Worm (Caenorhabditis elegans) whole organism, L1 larva: Measurements from ENCODE around the gene spat-1.

ENCODE experiments used
- F16B12.6 ChIP-seq: fragments of 150-350 bp; optimal IDR thresholded peaks from 2 replicates; lab custom pipeline; 2014; ENCODE audit warnings: missing biosample characterization, missing genetic modification characterization
- dpl-1 ChIP-seq, 3 experiments: fragments of 150-350 bp in 2 of 3; sonication (generic microtip) in 1 of 3; optimal IDR thresholded peaks; 2 replicates each; lab custom pipeline; 2014 to 2017; ENCODE audit warnings: missing biosample characterization in 3 of 3, missing genetic modification characterization in 3 of 3, missing genetic modification reagents in 3 of 3
- efl-1 ChIP-seq, 4 experiments: fragments of 150-350 bp; optimal IDR thresholded peaks in 3 of 4; peaks in 1 of 4; 1 replicate in 1 of 4; 2 replicates in 3 of 4; lab custom pipeline; 2014; ENCODE audit warnings: missing biosample characterization in 2 of 4, missing genetic modification characterization in 2 of 4, missing genetic modification reagents in 2 of 4
- efl-3 ChIP-seq: fragments of 200-800 bp; sonication (Bioruptor generic); optimal IDR thresholded peaks from 2 replicates; lab custom pipeline; 2018; ENCODE audit warnings: mild to moderate bottlenecking, missing genetic modification characterization, missing compliant biosample characterization
- pqm-1 ChIP-seq: sonication (generic microtip); optimal IDR thresholded peaks from 3 replicates; lab custom pipeline; 2017; ENCODE audit warnings: missing biosample characterization, missing genetic modification characterization
- skn-1 ChIP-seq: fragments of 150-350 bp; optimal IDR thresholded peaks from 2 replicates; lab custom pipeline; 2014; ENCODE audit warnings: missing biosample characterization, missing genetic modification characterization
- snpc-4 ChIP-seq: fragments of 150-350 bp; optimal IDR thresholded peaks from 2 replicates; lab custom pipeline; 2014; ENCODE audit warnings: missing biosample characterization, missing genetic modification characterization
- swsn-7 ChIP-seq: sonication (generic microtip); optimal IDR thresholded peaks from 2 replicates; lab custom pipeline; 2016; ENCODE audit warnings: missing genetic modification characterization, missing compliant biosample characterization
- unc-62 ChIP-seq: fragments of 150-350 bp; optimal IDR thresholded peaks from 2 replicates; lab custom pipeline; 2014; ENCODE audit warnings: missing biosample characterization, missing genetic modification reagents, missing genetic modification characterization
- unc-98 ChIP-seq: fragments of 200-800 bp; sonication (Bioruptor generic); IDR thresholded peaks from 2 replicates; pipeline ENCODE4 v1.3.6; 2022; ENCODE audit warnings: missing genetic modification characterization, missing compliant biosample characterization
- xbp-1 ChIP-seq: sonication (generic microtip); optimal IDR thresholded peaks from 2 replicates; lab custom pipeline; 2016; ENCODE audit warnings: missing genetic modification characterization, missing compliant biosample characterization

The spat-1 gene

DNA sequence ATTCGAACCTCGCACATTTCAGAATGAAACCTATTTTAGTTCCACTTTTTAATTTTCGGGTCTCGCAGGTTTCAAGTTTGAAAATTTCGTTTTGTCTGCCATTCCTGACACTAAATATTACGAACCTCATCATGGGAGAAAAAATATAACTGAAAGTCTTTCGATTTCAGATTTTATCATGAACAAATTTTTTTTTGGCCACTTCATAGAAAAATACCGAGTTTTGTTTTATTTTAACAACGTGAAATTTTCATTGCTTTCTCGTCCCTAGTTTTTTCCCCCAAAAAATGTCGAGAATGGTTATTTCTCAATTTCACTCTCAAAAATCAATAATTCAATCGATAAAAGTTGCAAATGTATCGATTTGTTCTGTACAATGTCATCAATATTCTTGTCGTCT is 50.2 kb downstream of the spat-1 start, which contains the start of gene C01G12.9:
Gene C01G12.9 (plus strand): TSS at position 301 of the 400 bp plus-strand sequence.
- TF ChIP-seq xbp-1 (tag; lab: Kevin White, UChicago) (no peak), efl-1 (optimal IDR thresholded peaks at IDR 0.05; lab: Kevin White, UChicago) (no peak), efl-1 (GFP tag; optimal IDR thresholded peaks at IDR 0.05 in 1 of 2; lab: Kevin White, UChicago) (peak in 1 of 2 experiments; percentile 51)

DNA sequence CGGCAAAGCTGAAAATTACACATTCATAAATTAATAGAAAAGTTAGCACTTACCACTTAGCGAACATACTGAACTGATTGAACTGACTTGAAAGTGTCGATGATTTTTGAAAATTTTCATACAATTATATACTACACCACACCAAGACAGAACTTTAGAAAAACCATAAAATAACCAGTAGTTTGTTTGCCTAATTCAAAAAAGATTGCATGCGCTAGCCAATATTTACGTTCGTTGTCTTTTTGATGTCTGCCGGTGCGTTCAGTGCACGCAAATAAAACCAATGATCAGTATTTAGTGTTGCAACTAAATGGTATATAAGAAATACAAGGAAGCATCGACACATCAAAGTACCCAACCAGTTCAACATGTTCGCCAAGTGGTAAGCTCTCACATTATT is 52.0 kb downstream of the spat-1 start, which contains the start of the genes nspb-8 and nspb-9:
Gene nspb-8 (minus strand): TSS at position 101 of the 400 bp plus-strand sequence.
Gene nspb-9 (plus strand): TSS at position 311 of the 400 bp plus-strand sequence.
- TF ChIP-seq efl-1 (optimal IDR thresholded peaks at IDR 0.05; lab: Kevin White, UChicago) = no peak
- TF ChIP-seq efl-1 (GFP tag; optimal IDR thresholded peaks at IDR 0.05 in 1 of 2; lab: Kevin White, UChicago) = peak in 1 of 2 experiments; percentile 62
- TF ChIP-seq pqm-1 (tag; lab: Kevin White, UChicago) = no peak

DNA sequence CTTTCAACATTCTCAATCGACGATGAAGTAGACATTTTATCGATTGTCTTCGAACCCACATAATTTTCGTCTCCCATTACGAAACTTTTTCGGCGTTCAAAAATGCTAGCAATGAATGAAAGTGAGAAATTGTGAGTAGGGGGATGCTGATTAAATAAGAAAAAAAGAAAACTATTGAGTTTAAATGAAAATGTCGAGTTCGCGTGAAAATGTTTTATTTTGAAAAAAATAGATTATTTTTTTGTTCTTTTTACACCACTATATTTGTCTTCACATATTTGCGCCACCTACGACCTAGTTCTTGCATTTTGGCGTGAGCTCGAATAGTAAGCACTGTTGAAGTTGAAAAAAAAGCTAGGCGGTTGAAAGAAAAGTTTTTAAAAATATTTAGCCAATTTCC is 53.7 kb downstream of the spat-1 start, which contains the start of gene C01G12.3:
Gene C01G12.3 (minus strand): TSS at position 101 of the 400 bp plus-strand sequence.
- no peak for TF ChIP-seq efl-3
- TF ChIP-seq unc-62 (GFP tag; lab: Kevin White, UChicago) = no peak
- TF ChIP-seq pqm-1 (tag; lab: Kevin White, UChicago) = no peak
- TF ChIP-seq unc-98 (GFP tag; lab: Robert Waterston, UW) = no peak
- TF ChIP-seq F16B12.6 (tag; lab: Kevin White, UChicago) = no peak
- TF ChIP-seq swsn-7 (tag; lab: Kevin White, UChicago) = no peak
- no peak for TF ChIP-seq skn-1
- TF ChIP-seq snpc-4 (tag; lab: Kevin White, UChicago) = no peak
- no peak for TF ChIP-seq dpl-1 (GFP tag; optimal IDR thresholded peaks at IDR 0.05; lab: Kevin White, UChicago)
